Worm (Caenorhabditis elegans) whole organism, L1 larva: Measurements from ENCODE around the gene nspc-12.

Source experiments
- aly-2 ChIP-seq: fragments of 150-350 bp; optimal IDR thresholded peaks from 2 replicates; lab custom pipeline; 2014; ENCODE audit warnings: missing biosample characterization, missing genetic modification characterization
- blmp-1 ChIP-seq: fragments of 150-350 bp; optimal IDR thresholded peaks from 2 replicates; lab custom pipeline; 2014; ENCODE audit warnings: missing biosample characterization, missing genetic modification characterization
- ces-1 ChIP-seq: fragments of 150-350 bp; optimal IDR thresholded peaks from 2 replicates; lab custom pipeline; 2014; ENCODE audit warnings: missing biosample characterization, missing genetic modification reagents, missing genetic modification characterization
- elt-3 ChIP-seq, 6 experiments: fragments of 150-350 bp in 1 of 6; sonication (generic microtip); optimal IDR thresholded peaks; 2 replicates each; lab custom pipeline; 2017 to 2018; ENCODE audit warnings: missing biosample characterization in 6 of 6, missing genetic modification characterization in 6 of 6, inconsistent platforms in 1 of 6
- ets-5 ChIP-seq: fragments of 200-800 bp; sonication (Bioruptor generic); IDR thresholded peaks from 2 replicates; pipeline ENCODE4 v1.3.6; 2022; ENCODE audit warnings: missing genetic modification characterization, missing compliant biosample characterization
- lin-35 ChIP-seq, 2 experiments: fragments of 150-350 bp; optimal IDR thresholded peaks; 2 replicates each; lab custom pipeline; 2014; ENCODE audit warnings: missing biosample characterization in 2 of 2, missing genetic modification characterization in 2 of 2, missing genetic modification reagents in 2 of 2
- nhr-12 ChIP-seq: sonication (generic microtip); optimal IDR thresholded peaks from 2 replicates; lab custom pipeline; 2017; ENCODE audit warnings: missing biosample characterization, missing genetic modification characterization
- nhr-237 ChIP-seq: fragments of 150-350 bp; optimal IDR thresholded peaks from 2 replicates; lab custom pipeline; 2014; ENCODE audit warnings: missing biosample characterization, missing genetic modification characterization
- nhr-28 ChIP-seq: fragments of 150-350 bp; optimal IDR thresholded peaks from 2 replicates; lab custom pipeline; 2014; ENCODE audit warnings: missing biosample characterization, missing genetic modification characterization
- nhr-76 ChIP-seq: sonication (generic microtip); optimal IDR thresholded peaks from 2 replicates; lab custom pipeline; 2017; ENCODE audit warnings: missing biosample characterization, missing genetic modification characterization
- snu-23 ChIP-seq: sonication (generic microtip); optimal IDR thresholded peaks from 2 replicates; lab custom pipeline; 2016; ENCODE audit warnings: missing genetic modification characterization, missing compliant biosample characterization
- unc-130 ChIP-seq: fragments of 150-350 bp; optimal IDR thresholded peaks from 2 replicates; lab custom pipeline; 2017; ENCODE audit warnings: missing biosample characterization, missing genetic modification characterization, inconsistent platforms
- ztf-11 ChIP-seq, 2 experiments: sonication (generic microtip); optimal IDR thresholded peaks; 2 replicates each; lab custom pipeline; 2016 to 2017; ENCODE audit warnings: missing genetic modification characterization in 2 of 2, missing biosample characterization in 1 of 2, missing compliant biosample characterization in 1 of 2
- ztf-4 ChIP-seq: fragments of 150-350 bp; optimal IDR thresholded peaks from 2 replicates; lab custom pipeline; 2014; ENCODE audit warnings: missing biosample characterization, missing genetic modification characterization

ce11 chrX:12343279-12343678, 13.2 kb downstream of the nspc-12 start, which contains the start of the genes nspc-9 and nspc-10:
- TF ChIP-seq aly-2 (tag; lab: Kevin White, UChicago): no peak
- TF ChIP-seq nhr-237 (tag; lab: Kevin White, UChicago): no peak
- no peak for TF ChIP-seq ztf-4 (tag; lab: Kevin White, UChicago)
- TF ChIP-seq unc-130 (tag; lab: Kevin White, UChicago): no peak
- no peak for TF ChIP-seq nhr-76 (tag; lab: Kevin White, UChicago)
- no peak for TF ChIP-seq snu-23 (GFP tag; lab: Kevin White, UChicago)
- TF ChIP-seq ztf-11 (tag; optimal IDR thresholded peaks at IDR 0.05; lab: Kevin White, UChicago): no peak
- no peak for TF ChIP-seq nhr-28
- no peak for TF ChIP-seq lin-35 (GFP tag; optimal IDR thresholded peaks at IDR 0.05; lab: Kevin White, UChicago)
- TF ChIP-seq elt-3 (tag; optimal IDR thresholded peaks at IDR 0.05; lab: Kevin White, UChicago): no peak
- no peak for TF ChIP-seq nhr-12 (tag; lab: Kevin White, UChicago)
- no peak for TF ChIP-seq blmp-1
- TF ChIP-seq ets-5: no peak
- no peak for TF ChIP-seq ces-1 (GFP tag; lab: Kevin White, UChicago)
